Fruit fly (Drosophila melanogaster) whole organism, embryonic: Measurements from ENCODE around the gene mRpL35.

ENCODE experiments used
- Atf-2 ChIP-seq: fragments of 200-800 bp; sonication (Bioruptor generic); optimal IDR thresholded peaks from 2 replicates; lab custom pipeline; 2016; ENCODE audit warnings: missing biosample characterization, missing genetic modification characterization
- Awh ChIP-seq: fragments of 200-800 bp; sonication (Bioruptor generic); IDR thresholded peaks from 2 replicates; pipeline ENCODE4, ENCODE4 v1.3.6; 2022; ENCODE audit warnings: missing biosample characterization, missing genetic modification characterization
- B-H2 ChIP-seq: fragments of 200-800 bp; sonication (Bioruptor generic); optimal IDR thresholded peaks from 2 replicates; lab custom pipeline; 2018; ENCODE audit warnings: missing biosample characterization, mild to moderate bottlenecking, missing genetic modification characterization
- CG10267 ChIP-seq: fragments of 200-800 bp; sonication (Bioruptor generic); optimal IDR thresholded peaks from 2 replicates; lab custom pipeline; 2018; ENCODE audit warnings: missing biosample characterization, mild to moderate bottlenecking, missing genetic modification characterization, moderate library complexity
- CG10274 ChIP-seq: fragments of 200-800 bp; sonication (Bioruptor generic); optimal IDR thresholded peaks from 3 replicates; lab custom pipeline; 2017; ENCODE audit warnings: missing biosample characterization, mild to moderate bottlenecking, missing genetic modification characterization
- CG12744 ChIP-seq: fragments of 200-800 bp; sonication (Bioruptor generic); optimal IDR thresholded peaks from 2 replicates; lab custom pipeline; 2016; ENCODE audit warnings: missing biosample characterization, missing genetic modification characterization
- CG12942 ChIP-seq: fragments of 200-800 bp; sonication (Bioruptor generic); optimal IDR thresholded peaks from 3 replicates; lab custom pipeline; 2016; ENCODE audit warnings: missing biosample characterization, missing genetic modification characterization
- CG13287 ChIP-seq: fragments of 200-800 bp; sonication (Bioruptor generic); IDR thresholded peaks from 2 replicates; pipeline ENCODE4 v1.3.6; 2022; ENCODE audit warnings: missing biosample characterization, missing genetic modification characterization; ENCODE audit not compliant: partially characterized antibody
- CG13624 ChIP-seq: fragments of 200-800 bp; sonication (Bioruptor generic); optimal IDR thresholded peaks from 2 replicates; lab custom pipeline; 2016; ENCODE audit warnings: missing biosample characterization, missing genetic modification characterization
- CG14667 ChIP-seq: fragments of 200-800 bp; sonication (Bioruptor generic); IDR thresholded peaks from 2 replicates; pipeline ENCODE4 v1.3.6; 2022; ENCODE audit warnings: missing biosample characterization, missing genetic modification characterization
- CG15011 ChIP-seq: fragments of 200-800 bp; sonication (Bioruptor generic); optimal IDR thresholded peaks from 3 replicates; lab custom pipeline; 2018; ENCODE audit warnings: missing biosample characterization, mild to moderate bottlenecking, missing genetic modification characterization
- CG1529 ChIP-seq: fragments of 200-800 bp; sonication (Bioruptor generic); optimal IDR thresholded peaks from 3 replicates; lab custom pipeline; 2018; ENCODE audit warnings: missing biosample characterization, missing genetic modification characterization
- CG16815 ChIP-seq: fragments of 200-800 bp; sonication (Bioruptor generic); optimal IDR thresholded peaks from 3 replicates; lab custom pipeline; 2017; ENCODE audit warnings: missing biosample characterization, mild to moderate bottlenecking, missing genetic modification characterization
- CG18764 ChIP-seq: fragments of 200-800 bp; sonication (Bioruptor generic); optimal IDR thresholded peaks from 3 replicates; lab custom pipeline; 2016; ENCODE audit warnings: missing biosample characterization, missing genetic modification characterization
- CG31224 ChIP-seq: fragments of 200-800 bp; sonication (Bioruptor generic); IDR thresholded peaks from 2 replicates; pipeline ENCODE4 v1.3.6; 2022; ENCODE audit warnings: missing biosample characterization, missing genetic modification characterization
- CG32767 ChIP-seq: fragments of 200-800 bp; sonication (Bioruptor generic); IDR thresholded peaks from 2 replicates; pipeline ENCODE4 v1.3.6; 2022; ENCODE audit warnings: missing biosample characterization, missing genetic modification characterization
- CG3726 ChIP-seq: fragments of 200-800 bp; sonication (Bioruptor generic); IDR thresholded peaks from 3 replicates; pipeline ENCODE4, ENCODE4 v1.3.6; 2022; ENCODE audit warnings: missing biosample characterization, missing genetic modification characterization
- CG42726 ChIP-seq: fragments of 200-800 bp; sonication (Bioruptor generic); IDR thresholded peaks from 2 replicates; pipeline ENCODE4 v1.3.6; 2022; ENCODE audit warnings: missing biosample characterization, missing genetic modification characterization; ENCODE audit not compliant: partially characterized antibody
- CG4360 ChIP-seq: fragments of 200-800 bp; sonication (Bioruptor generic); IDR thresholded peaks from 2 replicates; pipeline ENCODE4 v1.3.6; 2022; ENCODE audit warnings: missing biosample characterization, missing genetic modification characterization
- CG6254 ChIP-seq: fragments of 200-800 bp; sonication (Bioruptor generic); optimal IDR thresholded peaks from 3 replicates; lab custom pipeline; 2017; ENCODE audit warnings: mild to moderate bottlenecking, missing biosample characterization, missing genetic modification reagents, missing genetic modification characterization
- CG7357 ChIP-seq: fragments of 200-800 bp; sonication (Bioruptor generic); IDR thresholded peaks from 3 replicates; pipeline ENCODE4 v1.3.6; 2022; ENCODE audit warnings: missing biosample characterization, missing genetic modification characterization
- CG9609 ChIP-seq: fragments of 200-800 bp; sonication (Bioruptor generic); optimal IDR thresholded peaks from 3 replicates; lab custom pipeline; 2016; ENCODE audit warnings: missing biosample characterization, missing genetic modification characterization
- CoRest ChIP-seq: fragments of 200-800 bp; sonication (Bioruptor generic); optimal IDR thresholded peaks from 3 replicates; lab custom pipeline; 2018; ENCODE audit warnings: missing biosample characterization, mild to moderate bottlenecking, missing genetic modification characterization, moderate library complexity
- Dip2 ChIP-seq: fragments of 200-800 bp; sonication (Bioruptor generic); IDR thresholded peaks from 2 replicates; pipeline ENCODE4 v1.3.6; 2022; ENCODE audit warnings: missing biosample characterization, missing genetic modification characterization
- Doc2 ChIP-seq: fragments of 200-800 bp; sonication (Bioruptor generic); IDR thresholded peaks from 2 replicates; pipeline ENCODE4 v1.3.6; 2022; ENCODE audit warnings: missing biosample characterization, missing genetic modification characterization
- Dref ChIP-seq: fragments of 200-800 bp; sonication (Bioruptor generic); IDR thresholded peaks from 2 replicates; pipeline ENCODE4 v1.3.6; 2022; ENCODE audit warnings: missing biosample characterization, missing genetic modification characterization
- E2f1 ChIP-seq: fragments of 200-800 bp; sonication (Bioruptor generic); IDR thresholded peaks from 2 replicates; pipeline ENCODE4 v1.3.6; 2022; ENCODE audit warnings: missing biosample characterization, missing genetic modification characterization
- H15 ChIP-seq: fragments of 200-800 bp; sonication (Bioruptor generic); IDR thresholded peaks from 3 replicates; pipeline ENCODE4 v1.3.6; 2022; ENCODE audit warnings: missing biosample characterization, missing genetic modification characterization
- H2.0 ChIP-seq: fragments of 200-800 bp; sonication (Bioruptor generic); IDR thresholded peaks from 2 replicates; pipeline ENCODE4 v1.3.6; 2022; ENCODE audit warnings: missing biosample characterization, missing genetic modification characterization
- Hand ChIP-seq: fragments of 200-800 bp; sonication (Bioruptor generic); optimal IDR thresholded peaks from 2 replicates; lab custom pipeline; 2017; ENCODE audit warnings: mild to moderate bottlenecking, missing biosample characterization, missing genetic modification reagents, missing genetic modification characterization
- HmgZ ChIP-seq: fragments of 200-800 bp; sonication (Bioruptor generic); optimal IDR thresholded peaks from 2 replicates; lab custom pipeline; 2018; ENCODE audit warnings: missing biosample characterization, mild to moderate bottlenecking, missing genetic modification characterization
- MBD-R2 ChIP-seq: fragments of 200-800 bp; sonication (Bioruptor generic); IDR thresholded peaks from 2 replicates; pipeline ENCODE4 v1.3.6; 2022; ENCODE audit warnings: missing biosample characterization, missing genetic modification characterization
- Mad ChIP-seq: fragments of 200-800 bp; sonication (Bioruptor generic); optimal IDR thresholded peaks from 2 replicates; lab custom pipeline; 2016; ENCODE audit warnings: missing biosample characterization, missing genetic modification characterization
- Oli ChIP-seq: fragments of 200-800 bp; sonication (Bioruptor generic); optimal IDR thresholded peaks from 2 replicates; lab custom pipeline; 2018; ENCODE audit warnings: missing biosample characterization, mild to moderate bottlenecking, missing genetic modification characterization, moderate library complexity
- Rx ChIP-seq: fragments of 200-800 bp; sonication (Bioruptor generic); IDR thresholded peaks from 2 replicates; pipeline ENCODE4 v1.3.6; 2022; ENCODE audit warnings: missing biosample characterization, missing genetic modification characterization
- Sry-δ ChIP-seq: fragments of 200-800 bp; sonication (Bioruptor generic); optimal IDR thresholded peaks from 2 replicates; lab custom pipeline; 2016; ENCODE audit warnings: missing biosample characterization, missing genetic modification characterization
- Ssrp ChIP-seq: fragments of 200-800 bp; sonication (Bioruptor generic); optimal IDR thresholded peaks from 2 replicates; lab custom pipeline; 2018; ENCODE audit warnings: missing biosample characterization, mild to moderate bottlenecking, missing genetic modification characterization, moderate library complexity
- aop ChIP-seq: fragments of 200-800 bp; sonication (Bioruptor generic); IDR thresholded peaks from 2 replicates; pipeline ENCODE4 v1.3.6; 2022; ENCODE audit warnings: missing biosample characterization, missing genetic modification characterization
- bigmax ChIP-seq: fragments of 200-800 bp; sonication (Bioruptor generic); optimal IDR thresholded peaks from 2 replicates; lab custom pipeline; 2018; ENCODE audit warnings: missing biosample characterization, mild to moderate bottlenecking, missing genetic modification characterization
- crc ChIP-seq: fragments of 200-800 bp; sonication (Bioruptor generic); optimal IDR thresholded peaks from 2 replicates; lab custom pipeline; 2016; ENCODE audit warnings: missing biosample characterization, missing genetic modification characterization
- danr ChIP-seq: fragments of 200-800 bp; sonication (Bioruptor generic); IDR thresholded peaks from 2 replicates; pipeline ENCODE4 v1.3.6; 2022; ENCODE audit warnings: missing biosample characterization, missing genetic modification characterization
- ems ChIP-seq: fragments of 200-800 bp; sonication (Bioruptor generic); optimal IDR thresholded peaks from 3 replicates; lab custom pipeline; 2016; ENCODE audit warnings: missing biosample characterization, missing genetic modification characterization
- en ChIP-seq: fragments of 200-800 bp; sonication (Bioruptor generic); optimal IDR thresholded peaks from 2 replicates; lab custom pipeline; 2016; ENCODE audit warnings: missing biosample characterization, missing genetic modification characterization
- fd3F ChIP-seq: fragments of 200-800 bp; sonication (Bioruptor generic); optimal IDR thresholded peaks from 2 replicates; lab custom pipeline; 2018; ENCODE audit warnings: missing biosample characterization, mild to moderate bottlenecking, missing genetic modification characterization, moderate library complexity
- hth ChIP-seq: fragments of >200 bp; optimal IDR thresholded peaks from 2 replicates; lab custom pipeline; 2017; ENCODE audit warnings: inconsistent platforms
- pan ChIP-seq, 4 experiments: fragments of >200 bp in 3 of 4; fragments of 200-800 bp in 1 of 4; sonication (Bioruptor generic) in 1 of 4; optimal IDR thresholded peaks in 3 of 4; IDR thresholded peaks in 1 of 4; 2 replicates each; pipeline versions ENCODE4 v1.3.6 to Lab custom; 2017 to 2022; ENCODE audit warnings: missing biosample characterization in 2 of 4, missing genetic modification characterization in 2 of 4, mixed read lengths in 1 of 4
- schlank ChIP-seq: fragments of 200-800 bp; sonication (Bioruptor generic); optimal IDR thresholded peaks from 2 replicates; lab custom pipeline; 2018; ENCODE audit warnings: missing biosample characterization, mild to moderate bottlenecking, missing genetic modification characterization
- sr ChIP-seq: fragments of 200-800 bp; sonication (Bioruptor generic); IDR thresholded peaks from 3 replicates; pipeline ENCODE4 v1.3.6; 2022; ENCODE audit warnings: missing biosample characterization, missing genetic modification characterization
- sug ChIP-seq: fragments of 200-800 bp; optimal IDR thresholded peaks from 2 replicates; lab custom pipeline; 2019; ENCODE audit warnings: missing biosample characterization, mild to moderate bottlenecking, missing genetic modification characterization, moderate library complexity
- trem ChIP-seq: fragments of 200-800 bp; optimal IDR thresholded peaks from 3 replicates; lab custom pipeline; 2019; ENCODE audit warnings: missing biosample characterization, mild to moderate bottlenecking, missing genetic modification characterization, moderate library complexity
- vvl ChIP-seq: fragments of 200-800 bp; sonication (Bioruptor generic); IDR thresholded peaks from 2 replicates; pipeline ENCODE4 v1.3.6; 2022; ENCODE audit warnings: missing biosample characterization, missing genetic modification characterization
- wdn ChIP-seq: fragments of 200-800 bp; sonication (Bioruptor generic); IDR thresholded peaks from 2 replicates; pipeline ENCODE4 v1.3.6; 2022; ENCODE audit warnings: missing biosample characterization, missing genetic modification characterization
- zen ChIP-seq: fragments of 200-800 bp; sonication (Bioruptor generic); optimal IDR thresholded peaks from 3 replicates; lab custom pipeline; 2018; ENCODE audit warnings: missing biosample characterization, mild to moderate bottlenecking, missing genetic modification characterization, moderate library complexity

Gene mRpL35

DNA sequence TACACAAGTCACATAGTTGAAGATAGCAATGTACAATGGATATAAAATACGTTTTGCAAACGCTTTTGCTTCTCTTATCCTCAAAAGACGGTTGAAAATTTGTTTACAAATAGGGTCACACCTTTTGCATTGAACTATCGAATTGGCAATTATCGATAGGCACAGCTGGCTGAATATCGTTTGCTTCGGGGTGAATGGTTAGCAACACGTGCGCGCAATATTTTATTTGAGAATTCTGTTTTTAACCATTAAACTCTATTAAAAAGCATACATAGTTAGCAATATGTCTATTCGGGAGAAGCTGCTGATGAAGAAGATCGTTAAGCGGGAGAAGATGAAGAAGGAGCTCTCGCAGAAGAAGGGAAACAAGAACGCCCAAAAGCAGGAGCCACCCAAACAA is 12.2 kb downstream of the mRpL35 start (continued):
- no peak for TF ChIP-seq en
- TF ChIP-seq aop (GFP tag; lab: Robert Waterston, UW), result no peak
- TF ChIP-seq E2f1, result no peak
- TF ChIP-seq pan (optimal IDR thresholded peaks at IDR 0.05; lab: Kevin White, UChicago), result no peak
- TF ChIP-seq pan (GFP tag; optimal IDR thresholded peaks at IDR 0.05 in 1 of 2, IDR thresholded peaks at IDR 0.05 in 1 of 2), result no peak
- no peak for TF ChIP-seq wdn
- TF ChIP-seq CG16815 (GFP tag; lab: Kevin White, UChicago), result no peak
- no peak for TF ChIP-seq fd3F (GFP tag; lab: Kevin White, UChicago)
- TF ChIP-seq CG32767 (GFP tag; lab: Robert Waterston, UW), result no peak
- no peak for TF ChIP-seq Rx (GFP tag; lab: Robert Waterston, UW)
- no peak for TF ChIP-seq vvl
- TF ChIP-seq CG12942, result no peak
- TF ChIP-seq ems (GFP tag; lab: Kevin White, UChicago), result no peak
- TF ChIP-seq Awh, result no peak
- no peak for TF ChIP-seq Oli
- no peak for TF ChIP-seq CG6254 (GFP tag; lab: Kevin White, UChicago)
- no peak for TF ChIP-seq H2.0
- no peak for TF ChIP-seq CG18764
- TF ChIP-seq Dref (GFP tag; lab: Robert Waterston, UW), result peak; percentile 90
- TF ChIP-seq trem (tag; lab: Kevin White, UChicago), result peak; percentile 24
- no peak for TF ChIP-seq CG1529
- TF ChIP-seq sr (GFP tag; lab: Robert Waterston, UW), result no peak
- no peak for TF ChIP-seq CG12744 (GFP tag; lab: Kevin White, UChicago)
- TF ChIP-seq zen, result peak; percentile 4
- no peak for TF ChIP-seq CoRest (tag; lab: Kevin White, UChicago)
- no peak for TF ChIP-seq CG15011 (GFP tag; lab: Kevin White, UChicago)
- TF ChIP-seq Ssrp (tag; lab: Kevin White, UChicago), result no peak
- TF ChIP-seq CG10267 (tag; lab: Kevin White, UChicago), result peak; percentile 2
- TF ChIP-seq CG13287 (GFP tag; lab: Robert Waterston, UW), result peak; percentile 84
- no peak for TF ChIP-seq CG10274
- TF ChIP-seq H15 (GFP tag; lab: Robert Waterston, UW), result no peak
- no peak for TF ChIP-seq Doc2
- TF ChIP-seq MBD-R2 (GFP tag; lab: Robert Waterston, UW), result peak; percentile 77
- no peak for TF ChIP-seq hth (lab: Kevin White, UChicago)
- TF ChIP-seq CG13624 (GFP tag; lab: Kevin White, UChicago), result no peak
- no peak for TF ChIP-seq crc
- no peak for TF ChIP-seq CG3726 (GFP tag; lab: Robert Waterston, UW)
- no peak for TF ChIP-seq schlank (tag; lab: Kevin White, UChicago)
- no peak for TF ChIP-seq CG4360 (GFP tag; lab: Robert Waterston, UW)
- no peak for TF ChIP-seq sug (tag; lab: Kevin White, UChicago)
- no peak for TF ChIP-seq Hand (GFP tag; lab: Kevin White, UChicago)
- no peak for TF ChIP-seq CG7357 (GFP tag; lab: Robert Waterston, UW)
- TF ChIP-seq Atf-2 (GFP tag; lab: Kevin White, UChicago), result no peak
- no peak for TF ChIP-seq Dip2
- no peak for TF ChIP-seq B-H2 (GFP tag; lab: Kevin White, UChicago)
- peak; percentile 66 for TF ChIP-seq CG42726 (GFP tag; lab: Robert Waterston, UW)
- no peak for TF ChIP-seq Mad (GFP tag; lab: Kevin White, UChicago)
- TF ChIP-seq CG9609 (GFP tag; lab: Kevin White, UChicago), result no peak
- no peak for TF ChIP-seq CG31224 (GFP tag; lab: Robert Waterston, UW)
- peak; percentile 69 for TF ChIP-seq Sry-δ (GFP tag; lab: Kevin White, UChicago)
- TF ChIP-seq bigmax, result no peak
- TF ChIP-seq CG14667 (GFP tag; lab: Robert Waterston, UW), result no peak
- no peak for TF ChIP-seq HmgZ
- TF ChIP-seq danr (GFP tag; lab: Robert Waterston, UW), result no peak
